Worm (Caenorhabditis elegans): ENCODE results near the gene fbxa-77.
"Not testable (repeated sequence)": the region's sequence is repeated elsewhere in the genome, so short reads cannot be mapped to it uniquely, and the experiment has no call there.

Gene fbxa-77

DNA sequence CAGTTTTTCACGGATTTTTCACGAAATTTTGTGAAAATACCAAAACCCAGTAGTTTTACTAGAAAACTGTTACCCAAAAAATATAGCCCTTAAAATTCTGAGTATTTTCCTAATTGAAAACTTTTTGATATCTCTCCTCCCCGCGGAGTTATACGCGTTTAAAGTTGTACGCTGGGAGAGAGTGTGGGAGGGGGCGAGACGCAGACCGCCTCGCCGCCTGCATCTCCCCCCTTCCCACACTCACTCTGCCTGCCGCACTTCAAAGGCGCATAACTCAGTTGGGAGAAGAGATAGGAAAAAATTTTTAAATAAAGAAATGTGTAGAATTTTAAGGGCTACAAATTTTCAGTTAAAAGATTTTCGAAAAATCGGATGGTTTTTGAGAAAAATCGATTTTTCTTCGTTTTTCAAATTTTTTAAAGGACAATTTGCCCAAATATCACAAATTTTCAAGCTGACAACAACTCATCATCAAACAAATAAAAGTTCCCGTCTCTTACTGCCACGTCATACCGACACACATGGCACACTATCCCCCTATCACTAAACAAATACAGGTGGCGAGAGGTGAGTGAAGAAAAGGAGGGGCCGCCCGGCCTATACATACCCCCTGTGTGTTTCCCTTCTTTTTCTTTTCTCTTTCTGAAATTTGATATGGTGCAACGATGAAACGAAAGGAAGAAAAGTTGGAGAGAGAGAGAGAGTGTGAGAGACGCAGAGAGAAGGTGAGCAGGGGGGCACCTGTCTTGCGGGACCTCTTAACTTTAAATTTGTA is 25.8 kb upstream of the fbxa-77 start:
- TF ChIP-seq him-1 (tag; optimal IDR thresholded peaks at IDR 0.05) = no peak
- TF ChIP-seq W03F9.2 (tag; optimal IDR thresholded peaks at IDR 0.05) = no peak
- no peak for TF ChIP-seq dao-5 (tag; optimal IDR thresholded peaks at IDR 0.05)

DNA sequence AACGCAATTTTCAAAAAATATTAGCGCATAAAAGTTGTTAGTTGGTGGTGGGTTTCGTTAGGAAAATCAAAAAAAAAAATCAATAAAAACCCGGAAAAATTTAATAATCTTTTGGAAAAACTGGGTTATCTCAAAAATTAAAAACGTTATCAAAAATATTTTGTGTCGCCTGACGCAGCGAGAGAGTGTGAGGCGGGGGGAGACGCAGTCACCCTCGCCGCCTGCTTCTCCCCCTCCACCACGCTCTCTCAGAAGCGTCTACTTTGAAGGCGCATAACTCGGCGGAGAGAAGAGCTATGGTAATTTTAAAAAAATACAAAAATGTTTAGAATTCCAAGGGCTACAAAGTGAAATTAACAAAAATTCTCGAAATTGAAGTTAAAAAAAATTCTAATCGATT is 24.2 kb upstream of the fbxa-77 start:
- TF ChIP-seq dao-5 (tag; optimal IDR thresholded peaks at IDR 0.05) (no peak), W03F9.2 (tag; optimal IDR thresholded peaks at IDR 0.05) (no peak), him-1 (tag; optimal IDR thresholded peaks at IDR 0.05) (no peak)

DNA sequence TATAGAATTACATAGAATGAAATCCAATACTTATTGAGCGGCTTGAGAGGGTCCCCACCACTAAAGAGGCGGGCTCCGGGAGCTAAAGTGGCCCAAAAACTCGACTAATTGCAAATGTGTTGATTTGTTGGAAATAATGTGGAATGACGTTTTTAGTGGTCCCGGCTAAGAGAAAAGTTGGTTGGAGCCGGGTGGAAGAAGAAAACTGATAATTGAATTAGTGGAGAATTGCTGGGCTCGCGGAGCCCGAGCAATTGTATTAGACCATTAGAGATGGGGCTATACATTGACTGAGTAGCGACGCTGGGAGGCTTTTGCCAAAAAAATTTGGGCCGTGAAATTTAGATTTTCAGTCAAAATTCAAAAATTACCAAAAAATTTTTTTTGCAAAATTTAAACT is 23.7 kb upstream of the fbxa-77 start:
- no peak for TF ChIP-seq W03F9.2 (tag; optimal IDR thresholded peaks at IDR 0.05)
- TF ChIP-seq dao-5 (tag; optimal IDR thresholded peaks at IDR 0.05) = no peak
- no peak for TF ChIP-seq him-1 (tag; optimal IDR thresholded peaks at IDR 0.05)

DNA sequence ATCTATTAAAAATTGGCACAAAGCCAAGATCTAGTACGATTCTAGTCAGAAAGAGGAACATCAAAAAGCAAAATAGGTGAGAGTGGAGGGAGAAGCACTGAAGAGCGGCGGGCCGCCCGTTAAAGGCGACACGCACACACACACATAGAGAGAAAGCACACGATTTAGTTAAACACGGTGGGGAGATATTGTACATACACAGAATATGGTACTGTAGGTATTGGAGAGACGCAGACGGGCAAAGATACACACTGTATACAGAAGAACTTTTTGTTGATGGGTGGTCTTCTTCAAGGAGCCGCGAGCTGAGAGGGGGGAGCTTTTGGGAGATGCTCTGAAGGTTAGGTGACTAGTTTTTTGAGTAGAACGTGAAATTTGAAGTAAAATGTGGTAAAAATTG is 23.0 kb upstream of the fbxa-77 start:
- TF ChIP-seq him-1 (tag; optimal IDR thresholded peaks at IDR 0.05) = no peak
- TF ChIP-seq W03F9.2 (tag; optimal IDR thresholded peaks at IDR 0.05) = no peak
- TF ChIP-seq dao-5 (tag; optimal IDR thresholded peaks at IDR 0.05) = no peak

DNA sequence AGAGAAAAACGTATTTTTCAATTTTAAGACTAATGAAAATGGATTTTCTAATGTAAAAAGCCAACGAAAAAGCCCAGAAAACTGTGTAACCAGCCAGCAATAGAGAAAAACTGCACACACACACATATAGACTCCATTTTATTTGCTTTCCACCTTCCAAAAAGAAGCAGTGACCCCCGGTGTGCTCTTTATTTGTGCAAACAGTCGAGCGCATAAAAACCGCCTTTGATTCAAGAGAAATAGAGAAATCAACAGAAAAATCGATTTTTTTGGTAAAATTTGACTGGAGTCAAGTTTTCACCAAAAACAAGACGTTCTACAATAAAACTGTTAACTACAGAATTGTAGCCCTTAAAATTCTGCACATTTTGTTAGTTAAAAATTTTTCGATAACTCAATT is 20.7 kb upstream of the fbxa-77 start:
- TF ChIP-seq him-1 (tag; optimal IDR thresholded peaks at IDR 0.05) = no peak
- TF ChIP-seq dao-5 (tag; optimal IDR thresholded peaks at IDR 0.05) = no peak
- TF ChIP-seq W03F9.2 (tag; optimal IDR thresholded peaks at IDR 0.05) = no peak

DNA sequence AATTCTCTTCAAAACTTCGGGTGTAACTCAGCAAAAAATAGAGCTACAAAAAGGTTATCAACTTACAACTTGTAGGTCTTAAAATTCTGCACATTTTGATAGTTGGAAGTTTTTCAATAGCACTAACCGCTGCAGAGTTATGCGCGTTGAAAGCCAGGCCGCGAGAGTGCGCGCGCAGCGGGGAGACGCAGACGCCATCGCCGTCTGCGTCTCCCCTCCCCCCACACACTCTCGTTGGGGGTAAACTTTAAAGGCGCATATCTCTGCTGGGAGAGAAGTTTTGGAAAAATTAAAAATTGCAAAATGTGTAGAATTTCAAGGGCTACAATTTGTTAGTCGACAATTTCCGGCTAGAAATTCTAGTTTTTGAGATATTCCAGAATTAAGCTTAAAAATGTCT is 19.8 kb upstream of the fbxa-77 start:
- TF ChIP-seq dao-5 (tag; optimal IDR thresholded peaks at IDR 0.05) (no peak), him-1 (tag; optimal IDR thresholded peaks at IDR 0.05) (no peak), W03F9.2 (tag; optimal IDR thresholded peaks at IDR 0.05) (no peak)

DNA sequence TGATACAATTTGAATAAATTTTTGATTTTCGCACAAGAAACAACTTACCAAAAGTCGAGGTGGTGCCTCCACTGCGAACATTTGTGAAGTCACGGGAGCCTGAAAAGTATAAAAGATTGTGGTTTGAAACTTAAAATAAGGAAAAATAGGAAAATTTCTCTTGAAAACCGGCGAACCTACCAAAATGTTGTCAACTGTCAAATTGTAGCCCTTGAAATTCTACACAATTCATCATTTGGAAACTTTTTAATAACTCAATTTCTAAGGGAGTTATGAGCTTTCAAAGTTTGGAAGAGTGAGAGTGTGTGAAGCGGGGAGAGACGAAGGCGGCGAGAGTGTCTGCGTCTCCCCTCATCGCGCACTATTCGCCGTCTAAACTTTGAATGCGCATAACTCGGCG is 19.1 kb upstream of the fbxa-77 start, which contains the start of gene pes-4:
Gene pes-4, minus strand, starts transcription at position 101 of the 400 bp plus-strand sequence.
- TF ChIP-seq dao-5 (tag; optimal IDR thresholded peaks at IDR 0.05) (no peak), W03F9.2 (tag; optimal IDR thresholded peaks at IDR 0.05) (no peak), him-1 (tag; optimal IDR thresholded peaks at IDR 0.05) (no peak)

DNA sequence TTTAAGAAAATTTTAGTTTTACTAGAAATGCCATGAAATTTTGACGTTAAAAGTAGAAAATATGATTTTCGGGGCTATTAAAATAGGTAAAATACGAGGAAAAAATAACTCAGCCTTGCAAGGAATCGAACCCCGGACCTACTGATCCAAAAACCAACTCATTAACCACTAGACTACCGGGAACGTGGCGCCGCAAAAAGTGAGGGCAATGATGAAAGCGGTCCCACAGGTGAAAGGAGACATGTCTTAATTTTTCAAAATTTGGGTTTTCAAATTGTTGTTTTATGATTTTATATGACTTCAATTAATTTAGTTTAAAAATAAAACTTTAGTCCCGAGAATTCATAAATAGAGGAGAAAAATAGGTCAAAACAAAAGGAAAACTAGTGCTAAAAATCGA is 18.6 kb upstream of the fbxa-77 start:
- TF ChIP-seq W03F9.2 (tag; optimal IDR thresholded peaks at IDR 0.05) = no peak
- TF ChIP-seq dao-5 (tag; optimal IDR thresholded peaks at IDR 0.05) = no peak
- no peak for TF ChIP-seq him-1 (tag; optimal IDR thresholded peaks at IDR 0.05)

DNA sequence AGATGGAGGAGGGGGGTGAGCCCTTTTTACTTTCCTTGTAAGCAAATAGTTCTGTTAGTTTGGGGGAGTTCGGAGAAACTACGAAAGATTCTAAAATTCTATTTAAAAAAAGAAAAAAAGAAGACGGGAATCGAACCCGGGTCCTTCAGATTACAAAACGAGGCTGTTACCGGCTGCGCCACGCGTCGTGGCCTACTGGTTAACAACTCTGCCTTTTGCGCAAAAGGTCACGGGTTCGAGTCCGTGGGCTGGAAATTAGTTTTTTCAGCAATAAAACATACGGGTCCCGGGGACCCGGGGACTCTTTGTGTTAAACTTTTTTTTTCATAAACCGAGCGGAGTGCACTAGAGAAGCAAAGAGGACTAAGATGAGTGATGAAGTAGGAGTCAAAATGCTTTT is 18.1 kb upstream of the fbxa-77 start:
- TF ChIP-seq him-1 (tag; optimal IDR thresholded peaks at IDR 0.05) = no peak
- no peak for TF ChIP-seq W03F9.2 (tag; optimal IDR thresholded peaks at IDR 0.05)
- no peak for TF ChIP-seq dao-5 (tag; optimal IDR thresholded peaks at IDR 0.05)

DNA sequence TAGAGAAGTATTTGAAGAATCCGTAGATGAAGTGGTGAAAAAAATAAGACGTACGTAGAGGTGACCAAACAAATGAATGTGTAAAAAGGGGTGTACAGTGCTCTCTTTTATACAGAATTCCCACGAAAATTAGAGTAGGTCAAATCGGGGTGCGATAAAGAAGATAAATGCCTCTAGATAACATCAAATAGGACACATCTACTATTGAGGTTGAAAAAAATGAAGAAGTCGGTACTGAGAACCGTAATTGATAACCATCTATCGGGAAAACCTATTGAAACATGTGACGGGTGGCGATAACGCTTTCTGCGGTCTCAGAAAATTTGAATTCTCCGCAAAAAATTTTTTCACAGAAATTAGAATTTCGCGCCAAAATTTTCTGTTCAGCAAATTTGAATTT is 10.6 kb upstream of the fbxa-77 start, which contains the start of gene fbxa-61:
Gene fbxa-61, plus strand, starts transcription at position 345 of the 400 bp plus-strand sequence.
- TF ChIP-seq him-1 (tag; optimal IDR thresholded peaks at IDR 0.05) (no peak), W03F9.2 (tag; optimal IDR thresholded peaks at IDR 0.05) (no peak), dao-5 (tag; optimal IDR thresholded peaks at IDR 0.05) (no peak)

DNA sequence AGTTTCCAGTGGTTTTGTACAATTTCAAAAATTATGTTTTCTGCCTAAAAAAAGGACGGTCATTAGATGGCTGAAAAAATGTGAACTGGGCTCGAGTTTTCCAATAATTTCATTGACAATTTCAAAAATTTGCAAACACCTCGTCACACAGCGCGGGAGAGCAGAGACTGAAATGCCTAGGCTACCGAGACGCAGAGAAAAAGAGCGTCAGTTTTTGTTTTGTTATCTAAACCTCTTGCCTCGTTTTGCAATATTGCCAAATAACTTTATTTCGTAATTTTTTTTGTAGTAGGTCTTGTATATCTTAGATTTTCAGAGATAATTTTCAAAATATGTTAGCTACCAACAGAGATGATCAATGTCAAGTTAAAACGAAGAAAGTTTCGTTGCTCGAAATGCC is 6.1 kb upstream of the fbxa-77 start, which contains the start of gene fbxa-63:
Gene fbxa-63, plus strand, starts transcription at position 310 of the 400 bp plus-strand sequence.
- TF ChIP-seq W03F9.2 (tag; optimal IDR thresholded peaks at IDR 0.05) (no peak), him-1 (tag; optimal IDR thresholded peaks at IDR 0.05) (no peak), dao-5 (tag; optimal IDR thresholded peaks at IDR 0.05) (no peak)

DNA sequence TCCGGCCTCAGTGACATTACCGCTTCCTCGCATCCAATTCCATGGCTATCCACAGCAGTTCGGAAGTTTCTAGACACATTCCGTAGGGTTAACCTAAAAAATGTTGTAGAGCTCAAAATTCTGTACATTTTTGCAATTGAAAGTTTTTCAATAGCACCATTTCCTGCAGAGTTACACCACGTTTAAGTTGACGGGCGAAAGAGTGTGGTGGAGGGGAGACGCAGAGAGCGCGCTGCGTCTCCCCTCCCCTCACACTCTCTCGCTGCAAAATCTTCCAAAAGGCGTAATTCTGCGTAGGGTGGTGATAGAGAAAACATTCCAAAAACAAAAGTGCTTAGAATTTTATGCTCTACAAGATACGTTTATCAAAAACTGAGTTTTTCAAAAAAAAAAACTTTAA is 940 bp upstream of the fbxa-77 start:
- TF ChIP-seq dao-5 (tag; optimal IDR thresholded peaks at IDR 0.05) = no peak
- TF ChIP-seq him-1 (tag; optimal IDR thresholded peaks at IDR 0.05) = no peak
- no peak for TF ChIP-seq W03F9.2 (tag; optimal IDR thresholded peaks at IDR 0.05)

DNA sequence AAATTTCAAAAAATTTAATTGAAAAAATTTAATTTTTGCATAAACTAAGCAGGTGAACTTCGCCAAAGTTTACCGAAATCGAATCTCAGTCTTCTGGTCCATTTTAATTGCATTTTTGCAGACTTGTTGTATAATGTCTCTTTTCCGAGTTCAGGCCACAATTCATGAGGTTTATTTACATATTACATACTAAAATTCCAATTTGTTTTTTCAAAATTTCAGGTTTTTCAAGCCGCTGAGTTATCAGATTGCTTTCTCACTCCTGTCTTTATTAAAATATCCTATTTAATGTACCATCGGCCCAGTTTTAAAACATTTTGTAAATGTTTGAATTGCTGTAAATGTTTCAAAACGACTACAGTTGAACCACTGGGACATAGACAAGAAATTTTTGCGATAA is 7.2 kb downstream of the fbxa-77 start, which contains the start of gene fbxa-208:
Gene fbxa-208, plus strand, starts transcription at position 301 of the 400 bp plus-strand sequence.
- TF ChIP-seq him-1, dao-5, W03F9.2 (tag; optimal IDR thresholded peaks at IDR 0.05): not testable (repeated sequence)

DNA sequence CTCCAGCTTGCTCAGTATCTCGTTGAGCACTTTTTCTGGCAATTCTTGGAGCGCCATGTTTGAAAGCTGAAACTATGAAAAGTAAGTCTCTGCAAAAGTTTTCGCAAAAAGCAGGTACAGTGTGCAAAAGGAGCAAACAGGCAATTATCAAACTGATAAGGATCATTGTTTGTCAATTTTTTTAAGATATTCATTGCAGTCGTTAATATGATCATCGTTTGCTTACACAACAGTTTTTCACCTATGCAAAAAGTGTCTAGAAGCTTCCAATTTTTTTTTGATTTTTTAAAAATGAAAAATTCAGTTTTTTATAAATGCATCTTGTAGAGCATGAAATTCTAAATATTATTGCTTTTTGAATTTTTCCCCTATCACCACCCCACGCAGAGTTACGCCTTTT is 9.1 kb downstream of the fbxa-77 start, which contains the start of gene fbxa-78:
Gene fbxa-78, minus strand, starts transcription at position 101 of the 400 bp plus-strand sequence.
- TF ChIP-seq W03F9.2, dao-5, him-1 (tag; optimal IDR thresholded peaks at IDR 0.05): not testable (repeated sequence)

Measured in whole organism, L4/young adult.